Fruit fly (Drosophila melanogaster) whole organism, pupa: ENCODE measurements around the gene dpr16.

Source experiments
- CG10348 ChIP-seq: fragments of 200-800 bp; sonication (Bioruptor generic); IDR thresholded peaks from 2 replicates; pipeline ENCODE4 v1.3.6; 2022; ENCODE audit warnings: missing biosample characterization, missing genetic modification characterization
- CG12605 ChIP-seq: fragments of 200-800 bp; sonication (Bioruptor generic); IDR thresholded peaks from 2 replicates; pipeline ENCODE4 v1.3.6; 2022; ENCODE audit warnings: missing biosample characterization, missing genetic modification characterization
- CG13204 ChIP-seq: fragments of 200-800 bp; sonication (Bioruptor generic); optimal IDR thresholded peaks from 2 replicates; lab custom pipeline; 2018; ENCODE audit warnings: missing biosample characterization, mild to moderate bottlenecking, missing genetic modification characterization, moderate library complexity
- CG14655 ChIP-seq: fragments of 200-800 bp; sonication (Bioruptor generic); optimal IDR thresholded peaks from 3 replicates; lab custom pipeline; 2017; ENCODE audit warnings: mild to moderate bottlenecking, missing biosample characterization, missing genetic modification reagents, missing genetic modification characterization
- CG15710 ChIP-seq: fragments of 200-800 bp; sonication (Bioruptor generic); optimal IDR thresholded peaks from 2 replicates; lab custom pipeline; 2018; ENCODE audit warnings: missing biosample characterization, mild to moderate bottlenecking, missing genetic modification characterization, moderate library complexity
- CG17806 ChIP-seq: fragments of 200-800 bp; sonication (Bioruptor generic); optimal IDR thresholded peaks from 2 replicates; lab custom pipeline; 2018; ENCODE audit warnings: missing biosample characterization, mild to moderate bottlenecking, missing genetic modification characterization, moderate library complexity
- CG32121 ChIP-seq: fragments of 200-800 bp; sonication (Bioruptor generic); IDR thresholded peaks from 2 replicates; pipeline ENCODE4 v1.3.6; 2022; ENCODE audit warnings: missing biosample characterization, missing genetic modification characterization
- CG34367 ChIP-seq: fragments of 200-800 bp; sonication (Bioruptor generic); optimal IDR thresholded peaks from 2 replicates; lab custom pipeline; 2018; ENCODE audit warnings: missing biosample characterization, mild to moderate bottlenecking, missing genetic modification characterization
- CG4496 ChIP-seq: fragments of 200-800 bp; sonication (Bioruptor generic); IDR thresholded peaks from 3 replicates; pipeline ENCODE4 v1.3.6; 2022; ENCODE audit warnings: missing biosample characterization, missing genetic modification characterization
- CG8159 ChIP-seq: fragments of 200-800 bp; sonication (Bioruptor generic); optimal IDR thresholded peaks from 3 replicates; lab custom pipeline; 2018; ENCODE audit warnings: missing biosample characterization, mild to moderate bottlenecking, missing genetic modification characterization, moderate library complexity
- CG8301 ChIP-seq: fragments of 200-800 bp; sonication (Bioruptor generic); optimal IDR thresholded peaks from 2 replicates; lab custom pipeline; 2018; ENCODE audit warnings: missing biosample characterization, mild to moderate bottlenecking, missing genetic modification characterization
- CG9948 ChIP-seq: fragments of 200-800 bp; sonication (Bioruptor generic); optimal IDR thresholded peaks from 2 replicates; lab custom pipeline; 2018; ENCODE audit warnings: missing biosample characterization, mild to moderate bottlenecking, missing genetic modification characterization, moderate library complexity
- D1 ChIP-seq: fragments of 200-800 bp; sonication (Bioruptor generic); optimal IDR thresholded peaks from 2 replicates; lab custom pipeline; 2018; ENCODE audit warnings: missing biosample characterization, mild to moderate bottlenecking, missing genetic modification characterization, moderate library complexity
- EcR ChIP-seq: fragments of 200-800 bp; sonication (Bioruptor generic); optimal IDR thresholded peaks from 3 replicates; lab custom pipeline; 2019; ENCODE audit warnings: missing biosample characterization, missing genetic modification characterization, mild to moderate bottlenecking, moderate library complexity, missing genetic modification reagents
- Ets98B ChIP-seq: fragments of 200-800 bp; sonication (Bioruptor generic); IDR thresholded peaks from 2 replicates; pipeline ENCODE4 v1.3.6; 2022; ENCODE audit warnings: missing biosample characterization, missing genetic modification characterization
- Pif1A ChIP-seq: fragments of 200-800 bp; sonication (Bioruptor generic); optimal IDR thresholded peaks from 3 replicates; lab custom pipeline; 2016; ENCODE audit warnings: missing biosample characterization, missing genetic modification characterization
- Pif1B ChIP-seq: fragments of 200-800 bp; sonication (Bioruptor generic); optimal IDR thresholded peaks from 3 replicates; lab custom pipeline; 2016; ENCODE audit warnings: missing biosample characterization, missing genetic modification characterization
- Snoo ChIP-seq: fragments of 200-800 bp; sonication (Bioruptor generic); optimal IDR thresholded peaks from 3 replicates; lab custom pipeline; 2017; ENCODE audit warnings: missing biosample characterization, mild to moderate bottlenecking, missing genetic modification characterization, inconsistent platforms
- fd96Ca ChIP-seq: fragments of 200-800 bp; sonication (Bioruptor generic); IDR thresholded peaks from 3 replicates; pipeline ENCODE4 v1.3.6; 2022; ENCODE audit warnings: missing biosample characterization, missing genetic modification characterization
- gl ChIP-seq: fragments of 200-800 bp; sonication (Bioruptor generic); optimal IDR thresholded peaks from 2 replicates; lab custom pipeline; 2018; ENCODE audit warnings: missing biosample characterization, mild to moderate bottlenecking, missing genetic modification characterization
- rn ChIP-seq: fragments of 200-800 bp; sonication (Bioruptor generic); IDR thresholded peaks from 2 replicates; pipeline ENCODE4 v1.3.6; 2022; ENCODE audit warnings: missing biosample characterization, missing genetic modification characterization

dpr16 gene

DNA sequence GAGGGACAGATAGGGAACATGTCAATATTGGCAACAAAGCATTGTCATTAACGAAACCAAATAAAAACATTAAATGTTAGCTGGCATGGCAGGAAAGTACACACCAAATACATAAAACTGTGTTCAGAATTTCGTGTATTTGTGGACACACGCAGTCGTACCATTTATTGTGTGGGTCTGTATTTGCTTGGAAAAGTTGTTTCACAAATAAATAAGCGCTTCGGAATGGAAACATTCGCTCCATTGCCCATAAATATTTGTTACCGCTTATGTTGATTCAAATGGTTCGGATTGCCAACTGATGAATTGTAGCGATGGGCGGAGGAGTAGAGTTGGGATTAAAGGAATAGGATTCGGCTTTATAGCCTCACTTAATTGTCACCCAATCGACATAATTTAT, 42.7 kb upstream of the dpr16 start:
- no peak for TF ChIP-seq CG8159 (tag; lab: Kevin White, UChicago)
- no peak for TF ChIP-seq CG17806 (tag; lab: Kevin White, UChicago)
- TF ChIP-seq gl, result no peak
- no peak for TF ChIP-seq D1
- TF ChIP-seq Pif1B (GFP tag; lab: Kevin White, UChicago), result no peak
- no peak for TF ChIP-seq CG15710 (tag; lab: Kevin White, UChicago)
- TF ChIP-seq EcR, result no peak
- TF ChIP-seq CG12605 (GFP tag; lab: Robert Waterston, UW), result no peak
- TF ChIP-seq CG13204 (GFP tag; lab: Kevin White, UChicago), result no peak
- no peak for TF ChIP-seq Snoo (tag; lab: Kevin White, UChicago)
- TF ChIP-seq rn (GFP tag; lab: Robert Waterston, UW), result no peak
- TF ChIP-seq Pif1A (GFP tag; lab: Kevin White, UChicago), result no peak
- no peak for TF ChIP-seq CG8301
- TF ChIP-seq fd96Ca (GFP tag; lab: Robert Waterston, UW), result no peak
- no peak for TF ChIP-seq CG34367 (tag; lab: Kevin White, UChicago)
- TF ChIP-seq CG10348 (GFP tag; lab: Robert Waterston, UW), result no peak
- TF ChIP-seq CG32121 (GFP tag; lab: Robert Waterston, UW), result no peak
- no peak for TF ChIP-seq CG9948 (tag; lab: Kevin White, UChicago)
- TF ChIP-seq, all 21 proteins: peak for 0

DNA sequence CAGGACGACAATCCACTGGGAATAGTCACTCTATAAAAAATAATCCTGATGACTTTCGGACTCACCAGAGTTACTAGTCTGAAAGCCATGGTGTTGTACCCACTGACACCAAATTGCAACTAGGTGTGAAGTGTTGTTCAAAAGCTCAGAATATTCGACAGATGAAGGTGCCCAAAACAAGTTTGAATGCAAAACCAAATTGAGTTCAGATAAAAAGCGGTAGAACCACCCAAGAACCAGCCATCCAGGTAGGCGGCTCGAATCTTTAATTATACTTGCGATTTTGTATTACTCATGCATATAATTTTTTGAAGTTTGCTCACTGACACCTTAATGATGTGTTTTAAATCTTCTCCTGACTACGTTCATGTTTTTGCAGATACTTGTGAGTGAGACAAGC, 41.6 kb upstream of the dpr16 start, which contains the start of gene CG43131:
TSS of gene CG43131 (minus strand) at position 101 of the 400 bp plus-strand sequence.
- no peak for TF ChIP-seq CG9948 (tag; lab: Kevin White, UChicago)

DNA sequence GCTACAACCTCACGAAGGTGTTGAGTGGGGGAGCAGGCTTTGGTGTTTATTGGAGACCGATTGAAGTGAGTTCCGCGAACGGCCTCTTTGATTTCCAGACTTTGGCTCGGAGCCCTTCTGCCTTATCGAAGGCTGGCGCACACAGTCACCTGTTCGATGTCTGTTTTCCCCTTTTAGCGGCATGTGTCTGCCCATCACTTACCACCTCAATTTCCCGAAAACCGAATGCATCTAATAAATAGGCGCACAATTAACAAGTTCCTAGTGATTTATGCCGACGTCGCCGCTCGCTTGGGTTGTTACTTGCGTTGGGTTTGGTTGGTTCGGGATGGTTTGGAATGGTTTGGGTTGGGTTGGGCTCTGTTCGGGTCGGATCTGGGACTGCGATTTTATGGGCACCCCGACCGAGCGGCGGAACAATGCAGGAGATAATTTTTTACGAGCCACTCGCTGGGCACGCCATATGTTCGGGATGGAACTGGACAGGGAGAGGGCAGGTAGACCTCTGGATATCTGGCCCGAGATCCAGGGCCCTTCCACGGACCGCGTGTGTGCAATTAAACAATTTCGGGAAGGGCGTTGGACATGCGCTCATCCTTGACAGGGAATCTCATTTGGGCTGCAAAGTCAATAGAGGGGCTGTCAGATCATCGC, 41.0 kb upstream of the dpr16 start:
- TF ChIP-seq CG13204 (GFP tag; lab: Kevin White, UChicago), result no peak
- 0 out of 3 replicates have a peak, but pooled peaks have one; percentile 11 for TF ChIP-seq CG4496

DNA sequence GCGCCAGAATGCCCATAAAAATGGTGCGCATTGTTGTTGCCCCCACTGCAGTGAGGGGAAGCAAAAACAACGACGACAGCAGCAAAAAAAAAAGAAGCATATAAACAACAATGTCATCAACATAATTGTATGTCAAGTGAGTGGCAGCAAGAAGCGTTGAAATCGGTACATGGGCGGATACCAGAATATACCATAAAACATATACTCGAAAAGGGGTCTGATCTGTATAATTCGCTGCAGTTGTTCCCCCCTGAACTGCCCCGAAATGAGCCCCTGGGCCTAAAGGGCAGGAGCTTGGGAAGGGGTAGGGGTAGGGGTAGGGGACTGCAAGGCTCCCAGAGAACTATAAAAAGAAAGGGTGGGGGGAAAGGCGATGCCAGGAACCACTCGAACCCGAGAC, 38.8 kb upstream of the dpr16 start:
- TF ChIP-seq CG14655 (peak; percentile 17), CG17806 (tag; lab: Kevin White, UChicago) (peak; percentile 54), CG13204 (GFP tag; lab: Kevin White, UChicago) (peak; percentile 78), CG32121 (GFP tag; lab: Robert Waterston, UW) (no peak), CG12605 (GFP tag; lab: Robert Waterston, UW) (no peak), D1 (no peak), CG10348 (GFP tag; lab: Robert Waterston, UW) (no peak), CG15710 (tag; lab: Kevin White, UChicago) (peak; percentile 64), Pif1A (GFP tag; lab: Kevin White, UChicago) (peak; percentile 14), CG8301 (no peak), fd96Ca (GFP tag; lab: Robert Waterston, UW) (no peak), Ets98B (GFP tag; lab: Robert Waterston, UW) (peak; percentile 44), Snoo (tag; lab: Kevin White, UChicago) (peak; percentile 18), CG34367 (tag; lab: Kevin White, UChicago) (no peak), Pif1B (GFP tag; lab: Kevin White, UChicago) (no peak), rn (GFP tag; lab: Robert Waterston, UW) (no peak), CG4496 (peak; percentile 63), gl (peak; percentile 61), CG9948 (tag; lab: Kevin White, UChicago) (peak; percentile 13), CG8159 (tag; lab: Kevin White, UChicago) (peak; percentile 51), EcR (peak; percentile 65)

DNA sequence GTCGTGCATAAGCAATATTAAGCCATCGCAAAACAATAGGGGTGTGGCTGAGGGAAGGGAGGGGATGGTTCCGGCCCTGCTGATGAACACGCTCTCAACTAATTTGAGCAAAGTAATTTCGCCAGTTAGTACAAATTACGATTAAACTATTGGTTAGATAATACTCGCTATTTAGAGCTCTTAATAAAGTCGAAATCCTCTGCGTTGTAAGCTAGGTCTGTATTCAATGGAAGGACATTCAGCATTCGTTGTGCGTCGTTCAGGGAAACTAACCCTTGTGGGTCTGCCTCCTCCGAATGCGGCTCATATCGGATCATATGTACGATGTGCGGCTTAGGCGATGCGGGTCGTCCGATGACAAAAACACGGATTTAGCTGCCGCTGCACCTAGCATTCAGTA, 38.3 kb upstream of the dpr16 start:
- TF ChIP-seq fd96Ca (GFP tag; lab: Robert Waterston, UW) (peak; percentile 33; the same call in 1 of the 3 replicates), CG15710 (tag; lab: Kevin White, UChicago) (peak; percentile 45), gl (peak; percentile 14), CG14655 (peak; percentile 39), CG32121 (GFP tag; lab: Robert Waterston, UW) (no peak), CG10348 (GFP tag; lab: Robert Waterston, UW) (no peak), Pif1B (GFP tag; lab: Kevin White, UChicago) (no peak), CG12605 (GFP tag; lab: Robert Waterston, UW) (no peak), CG4496 (0 out of 3 replicates have a peak, but pooled peaks have one; percentile 32), CG8301 (peak; percentile 33), D1 (no peak), CG13204 (GFP tag; lab: Kevin White, UChicago) (no peak), CG8159 (tag; lab: Kevin White, UChicago) (peak; percentile 62), Pif1A (GFP tag; lab: Kevin White, UChicago) (peak; percentile 16), CG17806 (tag; lab: Kevin White, UChicago) (peak; percentile 63), EcR (no peak), CG9948 (tag; lab: Kevin White, UChicago) (peak; percentile 79), CG34367 (tag; lab: Kevin White, UChicago) (peak; percentile 73), Snoo (tag; lab: Kevin White, UChicago) (no peak), rn (GFP tag; lab: Robert Waterston, UW) (no peak), Ets98B (GFP tag; lab: Robert Waterston, UW) (no peak)
